Fruit fly (Drosophila melanogaster): ENCODE results near the gene vilya.

The vilya gene

dm6 chrX:2707377-2708090 is 18.9 kb upstream of the vilya start, which contains the start of gene CG2680:
Gene CG2680, minus strand, starts transcription at chrX:2707427.
- TF ChIP-seq dmrt93B (GFP tag; optimal IDR thresholded peaks at IDR 0.05) (no peak), br (GFP tag; optimal IDR thresholded peaks at IDR 0.05) (no peak), Abd-B (GFP tag; optimal IDR thresholded peaks at IDR 0.05) (no peak), Myc (optimal IDR thresholded peaks at IDR 0.05) (no peak), Rel (GFP tag; optimal IDR thresholded peaks at IDR 0.05) (no peak), Rel (tag; optimal IDR thresholded peaks at IDR 0.05) (no peak), CrebA (GFP tag; optimal IDR thresholded peaks at IDR 0.05; ENCODE audit: borderline replicate concordance) (no peak)

- TF ChIP-seq h (GFP tag; optimal IDR thresholded peaks at IDR 0.05): peak; percentile 9
- no peak for TF ChIP-seq Abd-B (GFP tag; optimal IDR thresholded peaks at IDR 0.05)
- no peak for TF ChIP-seq Hr83 (GFP tag; optimal IDR thresholded peaks at IDR 0.05; ENCODE audit: poor library complexity, severe bottlenecking)
- peak; percentile 14 for TF ChIP-seq OdsH (GFP tag; optimal IDR thresholded peaks at IDR 0.05)
- TF ChIP-seq fru (GFP tag; optimal IDR thresholded peaks at IDR 0.05): peak; percentile 18
- peak; percentile 26 for TF ChIP-seq rgr (GFP tag; optimal IDR thresholded peaks at IDR 0.05)
- TF ChIP-seq ey (GFP tag; optimal IDR thresholded peaks at IDR 0.05): peak; percentile 42
- peak in 1 of 2 experiments; percentile 43 for TF ChIP-seq foxo (GFP tag; optimal IDR thresholded peaks at IDR 0.05)
- TF ChIP-seq CG32264 (GFP tag; optimal IDR thresholded peaks at IDR 0.05): no peak
Observed at dm6 chrX:2708156-2708734, 18.2 kb upstream of the vilya start, which contains the start of gene CG2681. Gene CG2681, plus strand, starts transcription at chrX:2708684.

dm6 chrX:2713776-2714175 is 12.7 kb upstream of the vilya start, which contains the start of the genes CG2685 and CG2694:
Gene CG2685, minus strand, starts transcription at chrX:2713960.
Gene CG2694, plus strand, starts transcription at chrX:2714079.
- TF ChIP-seq Myc (optimal IDR thresholded peaks at IDR 0.05) (peak; percentile 24), Hr83 (GFP tag; optimal IDR thresholded peaks at IDR 0.05; ENCODE audit: poor library complexity, severe bottlenecking) (no peak), tai (GFP tag; optimal IDR thresholded peaks at IDR 0.05) (no peak), rgr (GFP tag; optimal IDR thresholded peaks at IDR 0.05) (peak; percentile 9), foxo (GFP tag; optimal IDR thresholded peaks at IDR 0.05) (peak in 1 of 2 experiments; percentile 10), ey (GFP tag; optimal IDR thresholded peaks at IDR 0.05) (no peak)

dm6 chrX:2714730-2715129 is 11.7 kb upstream of the vilya start:
- TF ChIP-seq Dif (GFP tag; optimal IDR thresholded peaks at IDR 0.05; ENCODE audit: partially characterized antibody) (peak; percentile 84), Myc (optimal IDR thresholded peaks at IDR 0.05) (no peak), rgr (GFP tag; optimal IDR thresholded peaks at IDR 0.05) (no peak), GATAd (GFP tag; optimal IDR thresholded peaks at IDR 0.05) (no peak), N (GFP tag; optimal IDR thresholded peaks at IDR 0.05) (no peak), sage (GFP tag; optimal IDR thresholded peaks at IDR 0.05) (no peak), brk (GFP tag; optimal IDR thresholded peaks at IDR 0.05) (no peak), Hr83 (GFP tag; optimal IDR thresholded peaks at IDR 0.05; ENCODE audit: poor library complexity, severe bottlenecking) (no peak), Jra (GFP tag; optimal IDR thresholded peaks at IDR 0.05) (no peak), Hnf4 (GFP tag; optimal IDR thresholded peaks at IDR 0.05) (no peak), h (GFP tag; optimal IDR thresholded peaks at IDR 0.05) (no peak), Vsx2 (GFP tag; optimal IDR thresholded peaks at IDR 0.05; ENCODE audit: partially characterized antibody) (peak; percentile 96), br (GFP tag; optimal IDR thresholded peaks at IDR 0.05) (no peak), HLH106 (tag; optimal IDR thresholded peaks at IDR 0.05) (peak; percentile 14)

dm6 chrX:2720122-2720521 is 6.4 kb upstream of the vilya start, which contains the start of gene CG2701:
Gene CG2701, minus strand, starts transcription at chrX:2720327.
- no peak for TF ChIP-seq HLH106 (tag; optimal IDR thresholded peaks at IDR 0.05)
- no peak for TF ChIP-seq pan (optimal IDR thresholded peaks at IDR 0.05)
- TF ChIP-seq Hr83 (GFP tag; optimal IDR thresholded peaks at IDR 0.05; ENCODE audit: poor library complexity, severe bottlenecking): peak; percentile 42
- TF ChIP-seq tai (GFP tag; optimal IDR thresholded peaks at IDR 0.05): no peak
- TF ChIP-seq CG32264 (GFP tag; optimal IDR thresholded peaks at IDR 0.05): no peak

- TF ChIP-seq lola (GFP tag; optimal IDR thresholded peaks at IDR 0.05) (no peak), brk (GFP tag; optimal IDR thresholded peaks at IDR 0.05) (no peak), psq (GFP tag; optimal IDR thresholded peaks at IDR 0.05) (no peak), dl (GFP tag; optimal IDR thresholded peaks at IDR 0.05; ENCODE audit: insufficient read depth in 1 of 2, partially characterized antibody in 2 of 2) (no peak), pan (optimal IDR thresholded peaks at IDR 0.05) (no peak), woc (GFP tag; optimal IDR thresholded peaks at IDR 0.05) (no peak), Hr78 (GFP tag; optimal IDR thresholded peaks at IDR 0.05) (no peak), Vsx2 (GFP tag; optimal IDR thresholded peaks at IDR 0.05; ENCODE audit: partially characterized antibody) (no peak), Abd-B (GFP tag; optimal IDR thresholded peaks at IDR 0.05) (no peak), dmrt93B (GFP tag; optimal IDR thresholded peaks at IDR 0.05) (no peak), foxo (GFP tag; optimal IDR thresholded peaks at IDR 0.05) (no peak), OdsH (GFP tag; optimal IDR thresholded peaks at IDR 0.05) (no peak), br (GFP tag; optimal IDR thresholded peaks at IDR 0.05) (no peak), Rel (GFP tag; optimal IDR thresholded peaks at IDR 0.05) (no peak), Rel (tag; optimal IDR thresholded peaks at IDR 0.05) (no peak), sv (GFP tag; optimal IDR thresholded peaks at IDR 0.05) (no peak), fru (GFP tag; optimal IDR thresholded peaks at IDR 0.05) (no peak), Mio (GFP tag; optimal IDR thresholded peaks at IDR 0.05) (no peak), CrebA (GFP tag; optimal IDR thresholded peaks at IDR 0.05; ENCODE audit: borderline replicate concordance) (no peak), jim (GFP tag; optimal IDR thresholded peaks at IDR 0.05) (no peak)
Observed at dm6 chrX:2727506-2727905, 1.0 kb downstream of the vilya start, which contains the start of gene dwg. Gene dwg, plus strand, starts transcription at chrX:2727698.
